Fruit fly (Drosophila melanogaster) Kc167 (cell line): ENCODE results near the gene 4E-T.

Source experiments
- h ChIP-seq: fragments of >200 bp; optimal IDR thresholded peaks from 3 replicates; lab custom pipeline; 2018; ENCODE audit warnings: missing external identifiers
- insv ChIP-seq: fragments of >200 bp; optimal IDR thresholded peaks from 3 replicates; lab custom pipeline; 2018; ENCODE audit warnings: missing external identifiers
- ttk ChIP-seq: sonication (Bioruptor generic); optimal IDR thresholded peaks from 2 replicates; lab custom pipeline; 2017; ENCODE audit warnings: missing external identifiers

DNA sequence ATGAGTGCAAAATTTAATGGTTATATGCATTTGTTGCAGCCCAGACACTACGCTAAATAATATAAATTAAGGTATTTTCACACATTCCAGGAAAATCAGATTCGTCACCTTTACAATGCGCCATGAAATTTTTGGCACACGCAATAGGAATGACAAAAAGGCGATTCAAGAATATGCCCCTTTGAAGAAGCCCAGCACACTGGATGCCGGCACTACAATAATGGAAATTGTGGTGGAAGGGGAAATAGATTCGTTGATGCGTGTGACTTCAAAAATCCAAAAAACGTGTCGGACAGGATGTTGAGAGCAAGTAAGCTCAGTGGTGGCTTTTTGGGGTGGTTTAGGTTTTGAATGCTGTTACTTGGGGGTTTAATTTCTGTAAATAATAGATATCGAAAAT, 30.2 kb upstream of the 4E-T start:
- no peak for TF ChIP-seq ttk (lab: Kevin White, UChicago)
- no peak for TF ChIP-seq h
- TF ChIP-seq insv (lab: Kevin White, UChicago) = no peak
